Fruit fly (Drosophila melanogaster) S2 (cell line): Measurements from ENCODE around the gene CG14322.
A peak's percentile ranks its signal among the peaks of the same experiment; 100 is the strongest.

Source experiments
- CG8478 ChIP-seq: fragments of >200 bp; optimal IDR thresholded peaks from 2 replicates; lab custom pipeline; 2018
- CTCF ChIP-seq, 2 experiments: fragments of >200 bp; optimal IDR thresholded peaks; 2 replicates each; lab custom pipeline; 2018

CG14322 gene

dm6 chr3R:17682244-17682773 is 34.8 kb downstream of the CG14322 start, which contains the start of the genes alt and CG7655:
TSS of gene alt (minus strand) at chr3R:17682515.
TSS of gene CG7655 (plus strand) at chr3R:17682669.
- peak; percentile 65 to 74 for TF ChIP-seq CTCF (optimal IDR thresholded peaks at IDR 0.05; lab: Kevin White, UChicago)
- TF ChIP-seq CG8478 (lab: Kevin White, UChicago): no peak

- no peak for TF ChIP-seq CG8478 (lab: Kevin White, UChicago)
- no peak for TF ChIP-seq CTCF (optimal IDR thresholded peaks at IDR 0.05; lab: Kevin White, UChicago)
Observed at dm6 chr3R:17684854-17685253, 37.4 kb downstream of the CG14322 start, which contains the start of the genes CG31251 and CG31360. TSS of gene CG31251 (minus strand) at chr3R:17684915. TSS of gene CG31360 (plus strand) at chr3R:17685097.

dm6 chr3R:17686875-17687274 is 39.4 kb downstream of the CG14322 start, which contains the start of gene CG31249:
TSS of gene CG31249 (minus strand) at chr3R:17687071.
- TF ChIP-seq CG8478 (lab: Kevin White, UChicago) (no peak), CTCF (optimal IDR thresholded peaks at IDR 0.05; lab: Kevin White, UChicago) (no peak)

dm6 chr3R:17699891-17700487 is 52.5 kb downstream of the CG14322 start:
- TF ChIP-seq CTCF (optimal IDR thresholded peaks at IDR 0.05; lab: Kevin White, UChicago) (no peak), CG8478 (lab: Kevin White, UChicago) (no peak)

- TF ChIP-seq CG8478 (lab: Kevin White, UChicago) (no peak), CTCF (optimal IDR thresholded peaks at IDR 0.05; lab: Kevin White, UChicago) (no peak)
Observed at dm6 chr3R:17700488-17701130, 53.1 kb downstream of the CG14322 start.

- TF ChIP-seq CTCF (optimal IDR thresholded peaks at IDR 0.05; lab: Kevin White, UChicago) (no peak), CG8478 (lab: Kevin White, UChicago) (no peak)
Observed at dm6 chr3R:17701131-17701593, 53.7 kb downstream of the CG14322 start.

- TF ChIP-seq CTCF (optimal IDR thresholded peaks at IDR 0.05; lab: Kevin White, UChicago) (no peak), CG8478 (lab: Kevin White, UChicago) (no peak)
Observed at dm6 chr3R:17701971-17702845, 54.7 kb downstream of the CG14322 start.

- TF ChIP-seq CG8478 (lab: Kevin White, UChicago) (no peak), CTCF (optimal IDR thresholded peaks at IDR 0.05; lab: Kevin White, UChicago) (no peak)
Observed at dm6 chr3R:17703024-17703690, 55.7 kb downstream of the CG14322 start.

- TF ChIP-seq CTCF (optimal IDR thresholded peaks at IDR 0.05; lab: Kevin White, UChicago) (no peak), CG8478 (lab: Kevin White, UChicago) (no peak)
Observed at dm6 chr3R:17703691-17704537, 56.4 kb downstream of the CG14322 start.

dm6 chr3R:17704538-17704854 is 57.0 kb downstream of the CG14322 start:
- TF ChIP-seq CG8478 (lab: Kevin White, UChicago) (no peak), CTCF (optimal IDR thresholded peaks at IDR 0.05; lab: Kevin White, UChicago) (no peak)

- TF ChIP-seq CG8478 (lab: Kevin White, UChicago) (no peak), CTCF (optimal IDR thresholded peaks at IDR 0.05; lab: Kevin White, UChicago) (no peak)
Observed at dm6 chr3R:17705140-17705539, 57.7 kb downstream of the CG14322 start.

dm6 chr3R:17705899-17706831 is 58.7 kb downstream of the CG14322 start:
- TF ChIP-seq CG8478 (lab: Kevin White, UChicago) (no peak), CTCF (optimal IDR thresholded peaks at IDR 0.05; lab: Kevin White, UChicago) (no peak)
